Worm (Caenorhabditis elegans): Measurements from ENCODE around the gene srap-1.

DNA sequence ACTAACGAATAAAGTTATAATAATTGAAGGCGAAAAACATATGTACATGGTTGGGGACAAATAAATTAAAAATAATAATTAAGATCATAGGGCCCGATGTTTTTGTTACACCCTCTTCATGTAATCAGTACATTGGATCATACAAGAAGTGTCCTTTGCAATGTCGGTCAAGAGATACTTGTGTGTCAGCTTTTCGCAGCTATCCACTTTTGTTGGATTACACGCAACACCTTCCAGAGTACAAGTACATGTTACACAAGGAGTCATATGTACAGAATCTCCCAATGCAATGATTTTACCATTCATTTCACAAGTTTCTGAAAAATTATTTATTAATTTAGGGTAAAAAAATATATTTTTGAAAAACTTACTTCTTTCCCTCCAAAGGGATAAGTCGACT is 37.9 kb downstream of the srap-1 start:
- no peak for TF ChIP-seq nfya-1 (tag; optimal IDR thresholded peaks at IDR 0.05)
- no peak for TF ChIP-seq pqm-1 (tag; optimal IDR thresholded peaks at IDR 0.05)
- no peak for TF ChIP-seq elt-2 (tag; optimal IDR thresholded peaks at IDR 0.05)
- TF ChIP-seq rnt-1 (tag; optimal IDR thresholded peaks at IDR 0.05) = no peak
- TF ChIP-seq hlh-15 (tag; optimal IDR thresholded peaks at IDR 0.05) = no peak
- no peak for TF ChIP-seq pax-1 (tag; optimal IDR thresholded peaks at IDR 0.05)
- no peak for TF ChIP-seq odd-2 (tag; optimal IDR thresholded peaks at IDR 0.05)
- no peak for TF ChIP-seq fkh-10 (GFP tag; optimal IDR thresholded peaks at IDR 0.05)
- TF ChIP-seq sox-2 (GFP tag; IDR thresholded peaks at IDR 0.05) = no peak
- no peak for TF ChIP-seq sox-4 (tag; optimal IDR thresholded peaks at IDR 0.05)
- no peak for TF ChIP-seq T23F11.4 (GFP tag; optimal IDR thresholded peaks at IDR 0.05)
- TF ChIP-seq lin-11 (tag; optimal IDR thresholded peaks at IDR 0.05) = no peak
- TF ChIP-seq npax-4 (tag; optimal IDR thresholded peaks at IDR 0.05) = no peak

All from whole organism, late embryonic.